Fruit fly (Drosophila melanogaster): ENCODE measurements around the gene Fie.

Gene Fie

DNA sequence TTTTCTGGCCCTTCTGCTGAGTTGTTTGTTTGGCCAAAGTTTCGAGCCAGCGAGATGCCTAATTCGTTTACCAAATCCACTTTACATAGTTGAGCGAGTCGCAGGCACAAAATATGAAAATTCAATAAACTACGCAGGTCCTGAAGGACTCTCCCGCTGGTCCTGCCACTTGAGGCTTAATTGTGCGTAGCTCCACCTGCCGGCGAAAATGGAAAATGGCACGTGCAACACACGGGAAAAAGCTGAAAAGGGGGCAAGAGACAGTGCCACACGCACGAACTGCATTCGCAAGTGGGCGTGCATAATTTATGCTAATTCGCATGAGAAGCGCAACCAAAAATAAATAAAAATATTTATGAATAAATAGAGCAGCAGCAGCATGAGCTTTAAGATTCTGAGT, 6.4 kb upstream of the Fie start:
- TF ChIP-seq CG8478 (optimal IDR thresholded peaks at IDR 0.05) (no peak), Dll (optimal IDR thresholded peaks at IDR 0.05) (no peak)

DNA sequence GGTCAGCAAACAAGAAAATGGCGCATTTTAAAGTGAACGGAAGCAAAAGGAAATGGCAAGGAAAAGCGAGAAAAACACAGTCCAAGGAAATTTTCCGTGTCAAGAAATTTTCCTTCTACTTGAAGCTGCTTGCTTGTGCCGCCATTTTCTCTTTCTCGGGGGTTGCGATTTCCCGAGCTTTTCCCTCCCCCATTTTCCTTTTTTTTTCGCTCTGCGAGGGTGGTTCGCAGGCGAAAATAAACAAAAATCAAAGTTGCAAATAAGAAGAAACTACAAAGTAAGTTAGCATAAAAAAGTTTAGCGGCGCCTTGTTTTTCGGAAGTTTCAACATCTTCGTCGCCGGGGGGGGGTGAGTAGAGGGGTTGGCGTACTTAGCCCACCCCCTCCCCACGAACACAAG, 5.0 kb upstream of the Fie start:
- no peak for TF ChIP-seq Dll (optimal IDR thresholded peaks at IDR 0.05)
- TF ChIP-seq pan (optimal IDR thresholded peaks at IDR 0.05), result no peak
- no peak for TF ChIP-seq psq (optimal IDR thresholded peaks at IDR 0.05)
- TF ChIP-seq CG8478 (optimal IDR thresholded peaks at IDR 0.05), result no peak
- TF ChIP-seq usp (GFP tag; optimal IDR thresholded peaks at IDR 0.05), result no peak
- TF ChIP-seq EcR (GFP tag; optimal IDR thresholded peaks at IDR 0.05), result no peak

DNA sequence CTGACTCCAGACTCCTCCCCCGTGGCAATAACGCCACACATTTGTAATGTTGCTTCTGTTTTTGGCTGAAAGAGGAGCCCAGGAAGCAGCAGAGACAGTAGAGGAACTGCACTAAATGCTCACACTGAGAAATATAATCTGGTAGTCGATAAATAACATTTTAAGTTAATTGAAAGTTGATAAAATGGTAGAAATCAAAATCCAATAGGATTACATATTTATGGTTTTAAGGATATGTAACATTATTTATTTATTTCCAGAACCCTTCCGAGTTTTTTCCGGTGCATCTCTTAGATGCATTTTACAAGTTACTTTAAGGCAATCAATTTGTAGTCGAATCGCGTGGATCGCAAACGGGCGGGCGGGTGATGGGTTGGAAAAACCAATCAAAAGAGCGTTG, 1.5 kb upstream of the Fie start:
- TF ChIP-seq usp (GFP tag; optimal IDR thresholded peaks at IDR 0.05), result no peak
- no peak for TF ChIP-seq psq (optimal IDR thresholded peaks at IDR 0.05)
- TF ChIP-seq pan (optimal IDR thresholded peaks at IDR 0.05), result no peak
- no peak for TF ChIP-seq Dll (optimal IDR thresholded peaks at IDR 0.05)
- TF ChIP-seq CG8478 (optimal IDR thresholded peaks at IDR 0.05), result no peak
- no peak for TF ChIP-seq EcR (GFP tag; optimal IDR thresholded peaks at IDR 0.05)

- TF ChIP-seq CG8478 (optimal IDR thresholded peaks at IDR 0.05) (no peak), Dll (optimal IDR thresholded peaks at IDR 0.05) (no peak), EcR (GFP tag; optimal IDR thresholded peaks at IDR 0.05) (no peak), psq (optimal IDR thresholded peaks at IDR 0.05) (no peak), usp (GFP tag; optimal IDR thresholded peaks at IDR 0.05) (no peak), pan (optimal IDR thresholded peaks at IDR 0.05) (no peak)
Measured at dm6 chr3L:3894413-3894812, 2.0 kb downstream of the Fie start.

DNA sequence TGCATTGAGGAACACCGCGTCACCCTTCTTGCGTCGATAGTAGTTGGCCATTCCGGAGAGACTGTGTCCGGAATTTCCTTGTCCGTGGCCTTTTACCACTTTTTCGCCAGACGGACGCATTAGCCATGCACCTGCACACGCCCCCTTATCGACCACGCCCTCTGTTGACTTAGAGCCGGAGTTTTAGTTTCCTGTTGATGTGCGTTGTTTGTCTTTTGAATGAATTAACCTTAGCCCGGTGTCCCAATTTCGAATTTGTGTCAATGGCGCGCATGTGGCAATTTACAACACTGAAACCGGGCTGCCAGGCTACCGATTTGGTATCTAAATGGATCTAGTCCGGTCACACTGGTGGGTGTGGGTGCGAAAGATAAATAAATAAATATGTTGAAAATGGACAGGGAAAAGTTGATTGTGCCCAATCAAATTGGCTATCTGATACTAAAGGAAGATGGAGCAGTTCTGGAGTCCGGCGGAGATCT, 4.2 kb downstream of the Fie start, which contains the start of the genes Gr63a and Lamtor4:
Gene Gr63a (minus strand): TSS at position 51 of the 482 bp plus-strand sequence.
Gene Lamtor4 (plus strand): TSS at position 348 of the 482 bp plus-strand sequence.
- TF ChIP-seq EcR (GFP tag; optimal IDR thresholded peaks at IDR 0.05) (no peak), CG8478 (optimal IDR thresholded peaks at IDR 0.05) (no peak), psq (optimal IDR thresholded peaks at IDR 0.05) (no peak), pan (optimal IDR thresholded peaks at IDR 0.05) (no peak), Dll (optimal IDR thresholded peaks at IDR 0.05) (no peak), usp (GFP tag; optimal IDR thresholded peaks at IDR 0.05) (no peak)

- no peak for TF ChIP-seq Dll (optimal IDR thresholded peaks at IDR 0.05)
Measured at dm6 chr3L:3898978-3899377, 6.6 kb downstream of the Fie start, which contains the start of gene Ccz1. Gene Ccz1, minus strand, starts transcription at chr3L:3899156.

- TF ChIP-seq pan (optimal IDR thresholded peaks at IDR 0.05) (no peak), psq (optimal IDR thresholded peaks at IDR 0.05) (no peak), EcR (GFP tag; optimal IDR thresholded peaks at IDR 0.05) (no peak), usp (GFP tag; optimal IDR thresholded peaks at IDR 0.05) (no peak), Dll (optimal IDR thresholded peaks at IDR 0.05) (no peak), CG8478 (optimal IDR thresholded peaks at IDR 0.05) (no peak)
Measured at dm6 chr3L:3901865-3902490, 9.6 kb downstream of the Fie start.

DNA sequence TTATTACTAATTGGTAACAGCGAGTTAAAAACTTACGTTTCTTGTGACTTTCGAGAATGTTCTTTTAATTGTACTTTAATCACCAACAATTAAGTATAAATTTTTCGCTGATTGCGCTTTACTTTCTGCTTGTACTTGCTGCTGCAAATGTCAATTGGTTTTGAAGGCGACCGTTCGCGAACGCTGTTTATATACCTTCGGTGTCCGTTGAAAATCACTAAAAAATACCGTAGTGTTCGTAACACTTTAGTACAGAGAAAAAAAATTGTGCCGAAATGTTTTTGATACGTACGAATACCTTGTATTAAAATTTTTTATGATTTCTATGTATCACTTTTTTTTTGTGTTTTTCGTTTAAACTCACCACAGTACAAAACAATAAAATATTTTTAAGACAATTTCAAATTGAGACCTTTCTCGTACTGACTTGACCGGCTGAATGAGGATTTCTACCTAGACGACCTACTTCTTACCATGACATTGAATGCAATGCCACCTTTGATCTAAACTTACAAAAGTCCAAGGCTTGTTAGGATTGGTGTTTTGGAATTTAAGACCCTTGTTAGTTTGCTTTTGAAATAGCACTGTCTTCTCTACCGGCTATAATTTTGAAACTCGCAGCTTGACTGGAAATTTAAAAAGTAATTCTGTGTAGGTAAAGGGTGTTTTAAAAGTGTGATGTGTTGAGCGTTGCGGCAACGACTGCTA, 10.3 kb downstream of the Fie start, which contains the start of gene Ubi-p63E:
Gene Ubi-p63E (minus strand): TSS at position 694 of the 708 bp plus-strand sequence.
- TF ChIP-seq CG8478 (optimal IDR thresholded peaks at IDR 0.05) (no peak), psq (optimal IDR thresholded peaks at IDR 0.05) (no peak), EcR (GFP tag; optimal IDR thresholded peaks at IDR 0.05) (no peak), pan (optimal IDR thresholded peaks at IDR 0.05) (no peak), Dll (optimal IDR thresholded peaks at IDR 0.05) (no peak), usp (GFP tag; optimal IDR thresholded peaks at IDR 0.05) (no peak)

DNA sequence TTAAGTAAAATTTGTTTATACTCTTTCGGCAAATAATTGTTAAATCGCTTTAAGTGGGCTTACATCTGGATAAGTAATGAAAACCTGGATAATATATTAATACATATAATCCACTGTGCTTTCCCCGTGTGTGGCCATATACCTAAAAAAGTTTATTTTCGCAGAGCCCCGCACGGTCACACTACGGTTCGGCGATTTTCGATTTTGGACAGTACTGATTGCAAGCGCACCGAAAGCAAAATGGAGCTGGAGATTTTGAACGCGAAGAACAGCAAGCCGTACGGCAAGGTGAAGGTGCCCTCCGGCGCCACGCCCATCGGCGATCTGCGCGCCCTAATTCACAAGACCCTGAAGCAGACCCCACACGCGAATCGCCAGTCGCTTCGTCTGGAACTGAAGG, 10.9 kb downstream of the Fie start, which contains the start of gene Sc2:
Gene Sc2 (plus strand): TSS at position 192 of the 400 bp plus-strand sequence.
- TF ChIP-seq Dll (optimal IDR thresholded peaks at IDR 0.05), result no peak

- TF ChIP-seq psq (optimal IDR thresholded peaks at IDR 0.05) (no peak), Dll (optimal IDR thresholded peaks at IDR 0.05) (no peak), CG8478 (optimal IDR thresholded peaks at IDR 0.05) (no peak), pan (optimal IDR thresholded peaks at IDR 0.05) (no peak), usp (GFP tag; optimal IDR thresholded peaks at IDR 0.05) (no peak), EcR (GFP tag; optimal IDR thresholded peaks at IDR 0.05) (no peak)
Measured at dm6 chr3L:3905111-3905510, 12.7 kb downstream of the Fie start, which contains the start of gene ida. Gene ida, plus strand, starts transcription at chr3L:3905344.

- TF ChIP-seq CG8478 (optimal IDR thresholded peaks at IDR 0.05) (no peak), EcR (GFP tag; optimal IDR thresholded peaks at IDR 0.05) (peak in 1 of 2 experiments; percentile 25)
Measured at dm6 chr3L:3908838-3909810, 16.8 kb downstream of the Fie start.

DNA sequence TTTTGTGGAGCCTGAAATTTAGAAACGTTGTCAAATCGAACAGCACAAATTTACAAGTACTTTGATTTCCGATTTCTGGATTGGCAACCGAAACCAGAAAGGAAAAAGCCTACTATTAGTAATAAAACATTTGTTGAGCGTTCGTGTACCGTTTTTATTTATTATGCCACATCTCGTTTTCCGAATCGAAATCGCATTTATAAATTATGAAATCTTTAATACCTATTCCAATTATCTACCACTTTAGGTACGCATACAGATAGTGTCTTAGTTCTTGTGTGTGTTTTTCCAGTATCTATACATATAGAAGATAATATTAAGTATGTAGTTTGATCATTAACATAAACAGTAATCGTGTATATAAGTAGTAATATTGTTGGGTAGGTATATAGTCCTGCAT, 17.5 kb downstream of the Fie start, which contains the start of gene mge:
Gene mge (minus strand): TSS at position 101 of the 400 bp plus-strand sequence.
- no peak for TF ChIP-seq CG8478 (optimal IDR thresholded peaks at IDR 0.05)
- TF ChIP-seq EcR (GFP tag; optimal IDR thresholded peaks at IDR 0.05), result no peak
- no peak for TF ChIP-seq pan (optimal IDR thresholded peaks at IDR 0.05)
- TF ChIP-seq usp (GFP tag; optimal IDR thresholded peaks at IDR 0.05), result no peak
- TF ChIP-seq psq (optimal IDR thresholded peaks at IDR 0.05), result no peak
- TF ChIP-seq Dll (optimal IDR thresholded peaks at IDR 0.05), result no peak

All from whole organism.